Fruit fly (Drosophila melanogaster): ENCODE results near the gene CG13360.

dm6 chrX:774160-774700 lies 15.7 kb downstream of the CG13360 start:
- no peak for TF ChIP-seq CG10348 (GFP tag; IDR thresholded peaks at IDR 0.05)
- TF ChIP-seq CG12605 (GFP tag; IDR thresholded peaks at IDR 0.05), result no peak
- no peak for TF ChIP-seq EcR (GFP tag; optimal IDR thresholded peaks at IDR 0.05)
- TF ChIP-seq Pif1A (GFP tag; optimal IDR thresholded peaks at IDR 0.05), result no peak
- TF ChIP-seq CG15710 (tag; optimal IDR thresholded peaks at IDR 0.05), result no peak
- no peak for TF ChIP-seq CG13204 (GFP tag; optimal IDR thresholded peaks at IDR 0.05)
- no peak for TF ChIP-seq CG14655 (GFP tag; optimal IDR thresholded peaks at IDR 0.05)
- no peak for TF ChIP-seq CG4496 (GFP tag; IDR thresholded peaks at IDR 0.05)
- no peak for TF ChIP-seq CG34367 (tag; optimal IDR thresholded peaks at IDR 0.05)
- TF ChIP-seq Pif1B (GFP tag; optimal IDR thresholded peaks at IDR 0.05), result no peak
- no peak for TF ChIP-seq gl (tag; optimal IDR thresholded peaks at IDR 0.05)

All from whole organism, pupa.